Worm (Caenorhabditis elegans) whole organism, mixed stage, embryonic: ENCODE measurements around the gene mvk-1.

Source experiments
- bed-3 ChIP-seq: fragments of 200-800 bp; sonication (Bioruptor generic); optimal IDR thresholded peaks from 3 replicates; lab custom pipeline; 2018; ENCODE audit warnings: mild to moderate bottlenecking, missing genetic modification characterization, moderate library complexity, missing compliant biosample characterization
- ces-1 ChIP-seq: fragments of 150-350 bp; optimal IDR thresholded peaks from 2 replicates; lab custom pipeline; 2014; ENCODE audit warnings: missing biosample characterization, missing genetic modification reagents, missing genetic modification characterization
- elt-1 ChIP-seq: sonication (generic microtip); optimal IDR thresholded peaks from 2 replicates; lab custom pipeline; 2017; ENCODE audit warnings: missing genetic modification characterization, mild to moderate bottlenecking, missing compliant biosample characterization, antibody characterized with exemption, moderate library complexity, borderline replicate concordance; ENCODE audit not compliant: insufficient read depth
- elt-3 ChIP-seq: fragments of 150-350 bp; optimal IDR thresholded peaks from 2 replicates; lab custom pipeline; 2014; ENCODE audit warnings: missing biosample characterization, missing genetic modification characterization
- hlh-1 ChIP-seq: fragments of 150-350 bp; optimal IDR thresholded peaks from 2 replicates; lab custom pipeline; 2014; ENCODE audit warnings: missing biosample characterization, missing genetic modification reagents, missing genetic modification characterization
- nhr-237 ChIP-seq: fragments of 150-350 bp; optimal IDR thresholded peaks from 2 replicates; lab custom pipeline; 2014; ENCODE audit warnings: missing biosample characterization, missing genetic modification characterization
- nhr-28 ChIP-seq: fragments of 150-350 bp; optimal IDR thresholded peaks from 2 replicates; lab custom pipeline; 2014; ENCODE audit warnings: missing biosample characterization, missing genetic modification characterization
- pha-4 ChIP-seq: fragments of 150-350 bp; optimal IDR thresholded peaks from 2 replicates; lab custom pipeline; 2018; ENCODE audit warnings: missing biosample characterization, missing genetic modification reagents, missing genetic modification characterization
- snpc-4 ChIP-seq: fragments of 150-350 bp; optimal IDR thresholded peaks from 2 replicates; lab custom pipeline; 2014; ENCODE audit warnings: missing biosample characterization, missing genetic modification characterization
- sptf-1 ChIP-seq: sonication (generic microtip); optimal IDR thresholded peaks from 2 replicates; lab custom pipeline; 2017; ENCODE audit warnings: mild to moderate bottlenecking, missing genetic modification characterization, moderate library complexity, missing compliant biosample characterization
- unc-39 ChIP-seq: fragments of 150-350 bp; optimal IDR thresholded peaks from 2 replicates; lab custom pipeline; 2014; ENCODE audit warnings: missing biosample characterization, missing genetic modification characterization
- unc-62 ChIP-seq: fragments of 150-350 bp; optimal IDR thresholded peaks from 2 replicates; lab custom pipeline; 2014; ENCODE audit warnings: missing biosample characterization, missing genetic modification reagents, missing genetic modification characterization
- ztf-11 ChIP-seq: fragments of 150-350 bp; optimal IDR thresholded peaks from 2 replicates; lab custom pipeline; 2014; ENCODE audit warnings: missing biosample characterization, missing genetic modification characterization

ce11 chrIII:6078917-6079316 lies 57.2 kb downstream of the mvk-1 start:
- peak; percentile 68 for TF ChIP-seq unc-62 (GFP tag; lab: Kevin White, UChicago)
- no peak for TF ChIP-seq pha-4 (tag; lab: Kevin White, UChicago)
- TF ChIP-seq bed-3 = no peak
- TF ChIP-seq elt-3 (tag; lab: Kevin White, UChicago) = no peak
- TF ChIP-seq ztf-11 (tag; lab: Kevin White, UChicago) = no peak
- TF ChIP-seq snpc-4 (tag; lab: Kevin White, UChicago) = no peak
- TF ChIP-seq nhr-28 (tag; lab: Kevin White, UChicago) = no peak
- no peak for TF ChIP-seq unc-39
- no peak for TF ChIP-seq nhr-237 (tag; lab: Kevin White, UChicago)
- TF ChIP-seq ces-1 (GFP tag; lab: Kevin White, UChicago) = peak; percentile 31
- no peak for TF ChIP-seq sptf-1 (tag; lab: Kevin White, UChicago)
- no peak for TF ChIP-seq elt-1 (tag; lab: Kevin White, UChicago)
- TF ChIP-seq hlh-1 = peak; percentile 94
